Fruit fly (Drosophila melanogaster) whole organism, embryonic: ENCODE results near the gene CG10874.

Experiments
- Asciz ChIP-seq: fragments of 200-800 bp; sonication (Bioruptor generic); optimal IDR thresholded peaks from 2 replicates; lab custom pipeline; 2017; ENCODE audit warnings: missing biosample characterization, mild to moderate bottlenecking, missing genetic modification characterization, missing genetic modification reagents
- Atf3 ChIP-seq: fragments of 200-800 bp; sonication (Bioruptor generic); optimal IDR thresholded peaks from 3 replicates; lab custom pipeline; 2016; ENCODE audit warnings: missing biosample characterization, missing genetic modification characterization
- CG10959 ChIP-seq: fragments of 200-800 bp; sonication (Bioruptor generic); IDR thresholded peaks from 2 replicates; pipeline ENCODE4 v1.3.6; 2022; ENCODE audit warnings: missing biosample characterization, missing genetic modification characterization
- CG11560 ChIP-seq: fragments of 200-800 bp; sonication (Bioruptor generic); IDR thresholded peaks from 3 replicates; pipeline ENCODE4 v1.3.6; 2022; ENCODE audit warnings: missing biosample characterization, missing genetic modification characterization
- CG11696 ChIP-seq: fragments of 200-800 bp; sonication (Bioruptor generic); IDR thresholded peaks from 2 replicates; pipeline ENCODE4 v1.3.6; 2022; ENCODE audit warnings: missing biosample characterization, missing genetic modification characterization
- CG11723 ChIP-seq: fragments of 200-800 bp; sonication (Bioruptor generic); optimal IDR thresholded peaks from 2 replicates; lab custom pipeline; 2017; ENCODE audit warnings: missing biosample characterization, mild to moderate bottlenecking, missing genetic modification characterization
- CG3726 ChIP-seq: fragments of 200-800 bp; sonication (Bioruptor generic); IDR thresholded peaks from 3 replicates; pipeline ENCODE4, ENCODE4 v1.3.6; 2022; ENCODE audit warnings: missing biosample characterization, missing genetic modification characterization
- CG5245 ChIP-seq: fragments of 200-800 bp; sonication (Bioruptor generic); optimal IDR thresholded peaks from 3 replicates; lab custom pipeline; 2016; ENCODE audit warnings: missing biosample characterization, missing genetic modification characterization
- CG5953 ChIP-seq: fragments of 200-800 bp; sonication (Bioruptor generic); IDR thresholded peaks from 2 replicates; pipeline ENCODE4 v1.3.6; 2022; ENCODE audit warnings: missing biosample characterization, missing genetic modification characterization
- CG6254 ChIP-seq: fragments of 200-800 bp; sonication (Bioruptor generic); optimal IDR thresholded peaks from 3 replicates; lab custom pipeline; 2017; ENCODE audit warnings: mild to moderate bottlenecking, missing biosample characterization, missing genetic modification reagents, missing genetic modification characterization
- CG7745 ChIP-seq: fragments of 200-800 bp; sonication (Bioruptor generic); optimal IDR thresholded peaks from 2 replicates; lab custom pipeline; 2018; ENCODE audit warnings: missing biosample characterization, mild to moderate bottlenecking, missing genetic modification characterization, moderate library complexity
- CG7839 ChIP-seq: fragments of 200-800 bp; sonication (Bioruptor generic); optimal IDR thresholded peaks from 3 replicates; lab custom pipeline; 2018; ENCODE audit warnings: missing biosample characterization, mild to moderate bottlenecking, missing genetic modification characterization, moderate library complexity
- CG8290 ChIP-seq, 3 experiments: fragments of 200-800 bp; sonication (Bioruptor generic); optimal IDR thresholded peaks; 2 replicates each; lab custom pipeline; 2016 to 2019; ENCODE audit warnings: missing biosample characterization in 3 of 3, missing genetic modification characterization in 3 of 3, mild to moderate bottlenecking in 2 of 3, moderate library complexity in 1 of 3
- CG8359 ChIP-seq: fragments of 200-800 bp; sonication (Bioruptor generic); optimal IDR thresholded peaks from 2 replicates; lab custom pipeline; 2017; ENCODE audit warnings: missing biosample characterization, mild to moderate bottlenecking, missing genetic modification characterization, borderline replicate concordance
- CG8765 ChIP-seq: fragments of 200-800 bp; sonication (Bioruptor generic); IDR thresholded peaks from 2 replicates; pipeline ENCODE4 v1.3.6; 2022; ENCODE audit warnings: missing biosample characterization, missing genetic modification characterization
- ERR ChIP-seq: fragments of 200-800 bp; sonication (Bioruptor generic); optimal IDR thresholded peaks from 2 replicates; lab custom pipeline; 2016; ENCODE audit warnings: missing biosample characterization, missing genetic modification characterization
- Gsc ChIP-seq: fragments of 200-800 bp; sonication (Bioruptor generic); IDR thresholded peaks from 2 replicates; pipeline ENCODE4 v1.3.6; 2022; ENCODE audit warnings: missing biosample characterization, missing genetic modification characterization
- HmgD ChIP-seq: fragments of 200-800 bp; sonication (Bioruptor generic); optimal IDR thresholded peaks from 3 replicates; lab custom pipeline; 2016; ENCODE audit warnings: missing biosample characterization, missing genetic modification characterization
- Hsf ChIP-seq: fragments of 200-800 bp; sonication (Bioruptor generic); optimal IDR thresholded peaks from 3 replicates; lab custom pipeline; 2016; ENCODE audit warnings: missing biosample characterization, missing genetic modification characterization
- Lpt ChIP-seq: fragments of >200 bp; optimal IDR thresholded peaks from 2 replicates; lab custom pipeline; 2018; ENCODE audit warnings: missing biosample characterization, missing genetic modification characterization
- NC2α ChIP-seq: fragments of 200-800 bp; sonication (Bioruptor generic); optimal IDR thresholded peaks from 2 replicates; lab custom pipeline; 2016; ENCODE audit warnings: missing biosample characterization, missing genetic modification characterization
- Sry-β ChIP-seq: fragments of 200-800 bp; sonication (Bioruptor generic); optimal IDR thresholded peaks from 2 replicates; lab custom pipeline; 2018; ENCODE audit warnings: missing biosample characterization, mild to moderate bottlenecking, missing genetic modification characterization, moderate library complexity
- Ssrp ChIP-seq: fragments of 200-800 bp; sonication (Bioruptor generic); optimal IDR thresholded peaks from 2 replicates; lab custom pipeline; 2018; ENCODE audit warnings: missing biosample characterization, mild to moderate bottlenecking, missing genetic modification characterization, moderate library complexity
- Stat92E ChIP-seq, 3 experiments: fragments of >200 bp in 2 of 3; fragments of 200-800 bp in 1 of 3; sonication (Bioruptor generic) in 1 of 3; optimal IDR thresholded peaks; 2 replicates each; lab custom pipeline; 2017 to 2019; ENCODE audit warnings: missing biosample characterization in 3 of 3, missing genetic modification characterization in 3 of 3, mild to moderate bottlenecking in 1 of 3, moderate library complexity in 1 of 3
- amos ChIP-seq: fragments of 200-800 bp; sonication (Bioruptor generic); IDR thresholded peaks from 2 replicates; pipeline ENCODE4 v1.3.6; 2022; ENCODE audit warnings: missing biosample characterization, missing genetic modification characterization; ENCODE audit not compliant: partially characterized antibody
- ap ChIP-seq: fragments of 200-800 bp; sonication (Bioruptor generic); IDR thresholded peaks from 2 replicates; pipeline ENCODE4 v1.3.6; 2022; ENCODE audit warnings: missing biosample characterization, missing genetic modification characterization
- ara ChIP-seq: fragments of 200-800 bp; sonication (Bioruptor generic); IDR thresholded peaks from 2 replicates; pipeline ENCODE4 v1.3.6; 2022; ENCODE audit warnings: missing biosample characterization, missing genetic modification characterization
- cato ChIP-seq: fragments of 200-800 bp; sonication (Bioruptor generic); optimal IDR thresholded peaks from 2 replicates; lab custom pipeline; 2016; ENCODE audit warnings: missing biosample characterization, missing genetic modification characterization, borderline replicate concordance
- crol ChIP-seq: fragments of 200-800 bp; sonication (Bioruptor generic); IDR thresholded peaks from 2 replicates; pipeline ENCODE4 v1.3.6; 2022; ENCODE audit warnings: missing biosample characterization, missing genetic modification characterization
- eve ChIP-seq, 2 experiments: fragments of >200 bp; optimal IDR thresholded peaks; 2 replicates each; lab custom pipeline; 2017; ENCODE audit warnings: missing biosample characterization in 2 of 2, missing genetic modification characterization in 2 of 2
- grau ChIP-seq: fragments of 200-800 bp; optimal IDR thresholded peaks from 3 replicates; lab custom pipeline; 2019; ENCODE audit warnings: missing biosample characterization, mild to moderate bottlenecking, missing genetic modification characterization, moderate library complexity
- gt ChIP-seq: fragments of 200-800 bp; sonication (Bioruptor generic); IDR thresholded peaks from 2 replicates; pipeline ENCODE4 v1.3.6; 2022; ENCODE audit warnings: missing biosample characterization, missing genetic modification characterization
- hb ChIP-seq: fragments of 200-800 bp; sonication (Bioruptor generic); IDR thresholded peaks from 3 replicates; pipeline ENCODE4 v1.3.6; 2022; ENCODE audit warnings: missing biosample characterization, missing genetic modification characterization; ENCODE audit not compliant: partially characterized antibody
- hbn ChIP-seq: fragments of 200-800 bp; sonication (Bioruptor generic); IDR thresholded peaks from 2 replicates; pipeline ENCODE4 v1.3.6; 2022; ENCODE audit warnings: missing biosample characterization, missing genetic modification characterization; ENCODE audit not compliant: partially characterized antibody
- lab ChIP-seq: fragments of 200-800 bp; sonication (Bioruptor generic); optimal IDR thresholded peaks from 3 replicates; lab custom pipeline; 2017; ENCODE audit warnings: missing biosample characterization, missing genetic modification characterization, mild to moderate bottlenecking, moderate library complexity, missing genetic modification reagents
- lmd ChIP-seq: fragments of 200-800 bp; sonication (Bioruptor generic); IDR thresholded peaks from 2 replicates; pipeline ENCODE4 v1.3.6; 2022; ENCODE audit warnings: missing biosample characterization, missing genetic modification characterization
- luna ChIP-seq: fragments of 200-800 bp; sonication (Bioruptor generic); optimal IDR thresholded peaks from 2 replicates; lab custom pipeline; 2016; ENCODE audit warnings: missing biosample characterization, missing genetic modification characterization
- mirr ChIP-seq: fragments of 200-800 bp; sonication (Bioruptor generic); optimal IDR thresholded peaks from 3 replicates; lab custom pipeline; 2018; ENCODE audit warnings: missing biosample characterization, mild to moderate bottlenecking, missing genetic modification characterization
- oc ChIP-seq: fragments of 200-800 bp; sonication (Bioruptor generic); optimal IDR thresholded peaks from 2 replicates; lab custom pipeline; 2018; ENCODE audit warnings: missing biosample characterization, mild to moderate bottlenecking, missing genetic modification characterization, moderate library complexity
- org-1 ChIP-seq: fragments of 200-800 bp; sonication (Bioruptor generic); optimal IDR thresholded peaks from 2 replicates; lab custom pipeline; 2017; ENCODE audit warnings: missing biosample characterization, missing genetic modification characterization
- prd ChIP-seq, 3 experiments: fragments of >200 bp in 2 of 3; fragments of 200-800 bp in 1 of 3; sonication (Bioruptor generic) in 1 of 3; optimal IDR thresholded peaks in 2 of 3; IDR thresholded peaks in 1 of 3; 2 replicates in 2 of 3; 3 replicates in 1 of 3; pipeline versions ENCODE4 v1.3.6 to Lab custom; 2017 to 2022; ENCODE audit warnings: missing biosample characterization in 1 of 3, missing genetic modification characterization in 1 of 3
- pros ChIP-seq: fragments of 200-800 bp; sonication (Bioruptor generic); optimal IDR thresholded peaks from 3 replicates; lab custom pipeline; 2019; ENCODE audit warnings: missing biosample characterization, mild to moderate bottlenecking, missing genetic modification characterization, moderate library complexity
- repo ChIP-seq: fragments of 200-800 bp; sonication (Bioruptor generic); optimal IDR thresholded peaks from 2 replicates; lab custom pipeline; 2016; ENCODE audit warnings: missing biosample characterization, missing genetic modification characterization
- salm ChIP-seq: fragments of 200-800 bp; sonication (Bioruptor generic); optimal IDR thresholded peaks from 2 replicates; lab custom pipeline; 2018; ENCODE audit warnings: missing biosample characterization, mild to moderate bottlenecking, missing genetic modification characterization
- scrt ChIP-seq: fragments of 200-800 bp; sonication (Bioruptor generic); optimal IDR thresholded peaks from 2 replicates; lab custom pipeline; 2018; ENCODE audit warnings: missing biosample characterization, mild to moderate bottlenecking, missing genetic modification characterization, moderate library complexity
- so ChIP-seq: fragments of 200-800 bp; sonication (Bioruptor generic); IDR thresholded peaks from 3 replicates; pipeline ENCODE4 v1.3.6; 2022; ENCODE audit warnings: missing biosample characterization, missing genetic modification characterization
- sob ChIP-seq: fragments of 200-800 bp; sonication (Bioruptor generic); IDR thresholded peaks from 2 replicates; pipeline ENCODE4 v1.3.6; 2022; ENCODE audit warnings: missing biosample characterization, missing genetic modification characterization
- tna ChIP-seq: fragments of 200-800 bp; sonication (Bioruptor generic); IDR thresholded peaks from 2 replicates; pipeline ENCODE4 v1.3.6; 2022; ENCODE audit warnings: missing biosample characterization, missing genetic modification characterization; ENCODE audit not compliant: partially characterized antibody
- usp ChIP-seq: fragments of >200 bp; optimal IDR thresholded peaks from 2 replicates; lab custom pipeline; 2017; ENCODE audit warnings: missing biosample characterization, missing genetic modification characterization

Gene CG10874

DNA sequence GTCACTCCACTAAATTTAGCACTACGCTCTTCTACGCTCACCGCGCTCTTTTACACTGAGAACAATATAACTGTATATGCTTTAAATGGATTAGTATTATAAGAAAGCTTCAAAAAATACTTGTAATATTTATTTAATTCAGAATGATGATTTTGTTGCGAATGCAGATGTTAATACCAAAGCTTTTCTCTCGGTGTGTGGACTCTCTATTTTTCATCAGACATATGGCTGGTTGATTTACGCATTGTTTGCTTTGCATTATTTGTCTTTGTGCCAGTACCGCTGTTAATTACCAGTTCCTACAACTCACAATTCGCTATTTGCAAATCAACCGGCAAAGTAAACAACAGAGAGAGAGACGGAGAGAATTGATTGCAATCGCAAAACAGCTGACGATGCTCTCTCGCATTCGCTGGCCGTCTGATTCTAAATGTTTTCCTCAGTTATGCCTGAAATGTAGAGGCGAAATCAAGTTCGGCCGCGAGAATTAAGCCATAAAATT, 29.5 kb upstream of the CG10874 start (continued):
- TF ChIP-seq HmgD (GFP tag; lab: Kevin White, UChicago) = peak; percentile 81
- TF ChIP-seq scrt (GFP tag; lab: Kevin White, UChicago) = peak; percentile 89
- no peak for TF ChIP-seq pros (GFP tag; lab: Kevin White, UChicago)
- TF ChIP-seq mirr (GFP tag; lab: Kevin White, UChicago) = peak; percentile 94
- TF ChIP-seq grau (tag; lab: Kevin White, UChicago) = peak; percentile 95
- TF ChIP-seq amos = no peak
- TF ChIP-seq oc (tag; lab: Kevin White, UChicago) = peak; percentile 93
- TF ChIP-seq hb (GFP tag; lab: Robert Waterston, UW) = no peak
- no peak for TF ChIP-seq Lpt (GFP tag; lab: Kevin White, UChicago)
- peak; percentile 90 for TF ChIP-seq luna (GFP tag; lab: Kevin White, UChicago)
- peak; percentile 81; the same call in 1 of the 2 replicates for TF ChIP-seq Gsc (GFP tag; lab: Robert Waterston, UW)
- peak; percentile 91 for TF ChIP-seq gt (GFP tag; lab: Robert Waterston, UW)
- TF ChIP-seq CG11723 (GFP tag; lab: Kevin White, UChicago) = peak; percentile 92
- peak in 1 of 3 experiments; percentile 48 for TF ChIP-seq Stat92E (GFP tag; optimal IDR thresholded peaks at IDR 0.05; lab: Kevin White, UChicago)
- TF ChIP-seq CG11696 (GFP tag; lab: Robert Waterston, UW) = peak; percentile 94
- TF ChIP-seq CG7839 (tag; lab: Kevin White, UChicago) = peak; percentile 98
- TF ChIP-seq ERR (GFP tag; lab: Kevin White, UChicago) = peak; percentile 87
- peak; percentile 99 for TF ChIP-seq sob
- TF ChIP-seq prd (optimal IDR thresholded peaks at IDR 0.05; lab: Kevin White, UChicago) = no peak
- TF ChIP-seq prd (GFP tag; IDR thresholded peaks at IDR 0.05; lab: Robert Waterston, UW) = peak; percentile 98
- peak; percentile 92 for TF ChIP-seq Atf3
- TF ChIP-seq ara (GFP tag; lab: Robert Waterston, UW) = peak; percentile 97
- TF ChIP-seq Ssrp (tag; lab: Kevin White, UChicago) = peak; percentile 91
- peak; percentile 94 for TF ChIP-seq CG3726 (GFP tag; lab: Robert Waterston, UW)
- peak; percentile 89 for TF ChIP-seq Asciz (GFP tag; lab: Kevin White, UChicago)
- TF ChIP-seq hbn (GFP tag; lab: Robert Waterston, UW) = no peak
- peak; percentile 96 for TF ChIP-seq CG5953 (GFP tag; lab: Robert Waterston, UW)
- TF ChIP-seq eve (GFP tag; optimal IDR thresholded peaks at IDR 0.05; lab: Kevin White, UChicago) = peak in 1 of 2 experiments; percentile 4
- peak; percentile 40 for TF ChIP-seq Sry-β (GFP tag; lab: Kevin White, UChicago)
- TF ChIP-seq CG5245 (GFP tag; lab: Kevin White, UChicago) = peak; percentile 92
- peak; percentile 98 for TF ChIP-seq lmd (GFP tag; lab: Robert Waterston, UW)
- peak; percentile 80 for TF ChIP-seq NC2α (GFP tag; lab: Kevin White, UChicago)
- no peak for TF ChIP-seq usp (GFP tag; lab: Kevin White, UChicago)
- peak; percentile 92 for TF ChIP-seq cato (GFP tag; lab: Kevin White, UChicago)
- peak; percentile 57 for TF ChIP-seq CG7745 (tag; lab: Kevin White, UChicago)
- TF ChIP-seq so (GFP tag; lab: Robert Waterston, UW) = peak; percentile 98
- TF ChIP-seq org-1 (GFP tag; lab: Kevin White, UChicago) = peak; percentile 96
- TF ChIP-seq crol = peak; percentile 70
- peak; percentile 90 for TF ChIP-seq CG8765
- TF ChIP-seq CG8359 (GFP tag; lab: Kevin White, UChicago) = peak; percentile 75
- TF ChIP-seq tna (GFP tag; lab: Robert Waterston, UW) = no peak
- TF ChIP-seq CG11560 (tag; lab: Robert Waterston, UW) = peak; percentile 92
- TF ChIP-seq ap (GFP tag; lab: Robert Waterston, UW) = peak; percentile 97
- TF ChIP-seq lab (GFP tag; lab: Kevin White, UChicago) = peak; percentile 97
- TF ChIP-seq repo (GFP tag; lab: Kevin White, UChicago) = peak; percentile 88
- peak; percentile 93 for TF ChIP-seq salm (tag; lab: Kevin White, UChicago)
- peak; percentile 99 for TF ChIP-seq Hsf (GFP tag; lab: Kevin White, UChicago)
- peak; percentile 95 for TF ChIP-seq CG10959 (GFP tag; lab: Robert Waterston, UW)
- peak; percentile 90 for TF ChIP-seq CG8290 (GFP tag; optimal IDR thresholded peaks at IDR 0.05; lab: Kevin White, UChicago)
- TF ChIP-seq CG8290 (tag; optimal IDR thresholded peaks at IDR 0.05; lab: Kevin White, UChicago) = peak; percentile 43 to 98
- TF ChIP-seq CG6254 (GFP tag; lab: Kevin White, UChicago) = peak; percentile 80
